Fruit fly (Drosophila melanogaster): ENCODE results near the gene Traf4.

The Traf4 gene

dm6 chr2L:4389405-4390115, 27.8 kb downstream of the Traf4 start:
- TF ChIP-seq EcR (GFP tag; optimal IDR thresholded peaks at IDR 0.05) = peak; percentile 51
- TF ChIP-seq D1 (tag; optimal IDR thresholded peaks at IDR 0.05) = no peak

- TF ChIP-seq rn (GFP tag; IDR thresholded peaks at IDR 0.05) (no peak), D1 (tag; optimal IDR thresholded peaks at IDR 0.05) (no peak), Ets98B (GFP tag; IDR thresholded peaks at IDR 0.05) (no peak), Pif1A (GFP tag; optimal IDR thresholded peaks at IDR 0.05) (no peak), CG15710 (tag; optimal IDR thresholded peaks at IDR 0.05) (no peak), CG9948 (tag; optimal IDR thresholded peaks at IDR 0.05) (no peak), CG8159 (tag; optimal IDR thresholded peaks at IDR 0.05) (no peak), gl (tag; optimal IDR thresholded peaks at IDR 0.05) (no peak), CG10348 (GFP tag; IDR thresholded peaks at IDR 0.05) (no peak), CG12605 (GFP tag; IDR thresholded peaks at IDR 0.05) (no peak), CG8301 (tag; optimal IDR thresholded peaks at IDR 0.05) (no peak), CG13204 (GFP tag; optimal IDR thresholded peaks at IDR 0.05) (no peak), fd96Ca (GFP tag; IDR thresholded peaks at IDR 0.05) (no peak), CG17806 (tag; optimal IDR thresholded peaks at IDR 0.05) (no peak)
Observed at dm6 chr2L:4393842-4394421, 32.2 kb downstream of the Traf4 start, which contains the start of gene CG3652. Gene CG3652, minus strand, starts transcription at chr2L:4393876.

DNA sequence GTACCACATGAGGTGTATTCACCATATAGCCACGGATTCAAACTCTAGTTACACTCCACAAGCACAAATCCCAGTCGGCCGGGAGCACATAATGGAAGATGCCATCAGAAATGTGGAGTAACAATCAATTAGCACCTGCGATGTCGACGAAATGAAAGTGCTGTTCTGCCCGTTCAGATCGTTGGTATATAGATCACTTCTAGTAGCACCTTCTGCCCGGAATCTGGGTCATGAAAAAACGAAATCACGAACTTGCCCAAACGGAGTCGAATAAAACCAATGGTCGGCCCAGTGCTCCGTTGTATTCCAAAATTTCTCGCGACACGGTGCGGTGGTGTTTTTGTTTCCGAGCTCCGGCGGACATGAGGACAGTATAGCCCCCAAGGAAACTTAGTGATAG, 38.9 kb downstream of the Traf4 start, which contains the start of gene CG33003:
Gene CG33003, plus strand, starts transcription at position 301 of the 400 bp plus-strand sequence.
- TF ChIP-seq CG13204 (GFP tag; optimal IDR thresholded peaks at IDR 0.05) (no peak), CG9948 (tag; optimal IDR thresholded peaks at IDR 0.05) (no peak), Pif1A (GFP tag; optimal IDR thresholded peaks at IDR 0.05) (no peak), CG14655 (GFP tag; optimal IDR thresholded peaks at IDR 0.05) (no peak), Snoo (tag; optimal IDR thresholded peaks at IDR 0.05) (no peak)

DNA sequence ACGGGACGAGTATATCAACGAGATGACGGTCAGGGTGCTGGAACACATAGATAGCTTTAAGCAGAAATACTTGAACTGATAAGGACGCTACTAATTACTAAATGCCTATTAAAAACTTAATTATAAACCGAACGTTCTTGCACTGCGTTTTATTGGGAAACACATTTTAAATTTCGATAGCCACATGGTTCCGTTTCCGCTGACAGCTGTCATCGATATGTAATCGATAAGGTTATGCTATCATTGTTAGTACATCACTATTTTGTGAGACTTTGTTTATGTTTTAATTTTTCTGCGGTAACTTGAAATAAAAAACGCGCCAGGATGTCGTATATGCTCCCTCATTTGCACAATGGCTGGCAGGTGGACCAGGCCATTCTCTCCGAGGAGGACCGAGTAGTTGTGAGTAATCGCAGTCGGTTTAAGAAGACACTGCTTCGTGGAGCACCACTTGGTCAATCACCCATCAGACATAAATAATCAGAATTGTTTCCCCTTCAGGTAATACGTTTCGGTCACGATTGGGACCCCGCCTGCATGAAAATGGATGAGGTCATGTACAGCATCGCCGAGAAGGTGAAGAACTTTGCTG, 41.4 kb downstream of the Traf4 start, which contains the start of gene Dim1:
Gene Dim1, plus strand, starts transcription at position 239 of the 592 bp plus-strand sequence.
- TF ChIP-seq CG15710 (tag; optimal IDR thresholded peaks at IDR 0.05) = no peak
- no peak for TF ChIP-seq CG10348 (GFP tag; IDR thresholded peaks at IDR 0.05)
- no peak for TF ChIP-seq CG13204 (GFP tag; optimal IDR thresholded peaks at IDR 0.05)
- no peak for TF ChIP-seq CG9948 (tag; optimal IDR thresholded peaks at IDR 0.05)
- no peak for TF ChIP-seq CG34367 (tag; optimal IDR thresholded peaks at IDR 0.05)
- TF ChIP-seq Snoo (tag; optimal IDR thresholded peaks at IDR 0.05) = no peak
- peak; percentile 37; the same call in 1 of the 2 replicates for TF ChIP-seq CG12605 (GFP tag; IDR thresholded peaks at IDR 0.05)
- no peak for TF ChIP-seq CG32121 (GFP tag; IDR thresholded peaks at IDR 0.05)
- peak; percentile 57; the same call in 2 of the 3 replicates for TF ChIP-seq CG4496 (GFP tag; IDR thresholded peaks at IDR 0.05)

dm6 chr2L:4410855-4411254, 49.1 kb downstream of the Traf4 start, which contains the start of gene CG43055:
Gene CG43055, plus strand, starts transcription at chr2L:4411155.
- TF ChIP-seq fd96Ca (GFP tag; IDR thresholded peaks at IDR 0.05) = no peak
- TF ChIP-seq CG8301 (tag; optimal IDR thresholded peaks at IDR 0.05) = no peak
- TF ChIP-seq Snoo (tag; optimal IDR thresholded peaks at IDR 0.05) = no peak
- TF ChIP-seq CG4496 (GFP tag; IDR thresholded peaks at IDR 0.05) = no peak
- no peak for TF ChIP-seq CG34367 (tag; optimal IDR thresholded peaks at IDR 0.05)
- no peak for TF ChIP-seq CG32121 (GFP tag; IDR thresholded peaks at IDR 0.05)
- no peak for TF ChIP-seq CG12605 (GFP tag; IDR thresholded peaks at IDR 0.05)
- no peak for TF ChIP-seq CG17806 (tag; optimal IDR thresholded peaks at IDR 0.05)
- no peak for TF ChIP-seq rn (GFP tag; IDR thresholded peaks at IDR 0.05)
- no peak for TF ChIP-seq CG8159 (tag; optimal IDR thresholded peaks at IDR 0.05)
- no peak for TF ChIP-seq gl (tag; optimal IDR thresholded peaks at IDR 0.05)
- TF ChIP-seq Ets98B (GFP tag; IDR thresholded peaks at IDR 0.05) = no peak
- TF ChIP-seq EcR (GFP tag; optimal IDR thresholded peaks at IDR 0.05) = no peak
- TF ChIP-seq CG15710 (tag; optimal IDR thresholded peaks at IDR 0.05) = no peak
- TF ChIP-seq Pif1A (GFP tag; optimal IDR thresholded peaks at IDR 0.05) = no peak
- TF ChIP-seq D1 (tag; optimal IDR thresholded peaks at IDR 0.05) = no peak
- TF ChIP-seq CG9948 (tag; optimal IDR thresholded peaks at IDR 0.05) = no peak
- TF ChIP-seq CG14655 (GFP tag; optimal IDR thresholded peaks at IDR 0.05) = no peak

DNA sequence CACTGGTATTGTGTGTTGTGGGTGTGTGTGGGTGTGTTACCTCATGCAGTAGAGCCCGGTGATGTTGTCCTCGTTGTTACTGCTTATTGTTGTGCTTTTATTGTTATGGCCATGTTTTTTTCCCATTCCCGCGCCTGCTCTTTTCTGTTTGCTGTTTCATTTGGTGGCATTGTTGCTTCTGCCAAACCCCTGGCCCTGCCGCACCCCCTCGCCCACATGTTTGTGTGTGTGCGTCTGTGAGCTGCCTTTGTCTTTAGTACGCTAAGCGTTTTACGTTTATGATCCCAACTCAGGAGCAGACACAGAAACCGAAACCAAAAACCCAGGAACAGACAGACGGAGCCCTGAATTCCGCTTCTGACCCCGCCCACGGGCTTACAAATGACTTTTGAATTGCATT, 52.3 kb downstream of the Traf4 start:
- no peak for TF ChIP-seq CG10348 (GFP tag; IDR thresholded peaks at IDR 0.05)

- TF ChIP-seq Pif1A (GFP tag; optimal IDR thresholded peaks at IDR 0.05) (peak; percentile 50), CG12605 (GFP tag; IDR thresholded peaks at IDR 0.05) (no peak), Snoo (tag; optimal IDR thresholded peaks at IDR 0.05) (no peak), CG4496 (GFP tag; IDR thresholded peaks at IDR 0.05) (peak; percentile 43; the same call in 1 of the 3 replicates), CG32121 (GFP tag; IDR thresholded peaks at IDR 0.05) (peak; percentile 35), CG8159 (tag; optimal IDR thresholded peaks at IDR 0.05) (peak; percentile 65), fd96Ca (GFP tag; IDR thresholded peaks at IDR 0.05) (0 out of 3 replicates have a peak, but pooled peaks have one; percentile 35), CG14655 (GFP tag; optimal IDR thresholded peaks at IDR 0.05) (peak; percentile 54), gl (tag; optimal IDR thresholded peaks at IDR 0.05) (no peak), CG9948 (tag; optimal IDR thresholded peaks at IDR 0.05) (no peak), CG15710 (tag; optimal IDR thresholded peaks at IDR 0.05) (peak; percentile 58), CG34367 (tag; optimal IDR thresholded peaks at IDR 0.05) (peak; percentile 23)
Observed at dm6 chr2L:4416089-4416488, 54.4 kb downstream of the Traf4 start.
